Worm (Caenorhabditis elegans) whole organism, L2 larva: ENCODE results near the gene spk-1.

Experiments
- Y55F3AM.14 ChIP-seq: fragments of 200-800 bp; sonication (Bioruptor generic); optimal IDR thresholded peaks from 2 replicates; lab custom pipeline; 2018; ENCODE audit warnings: mild to moderate bottlenecking, missing genetic modification characterization, missing compliant biosample characterization
- ama-1 ChIP-seq: fragments of 150-350 bp; optimal IDR thresholded peaks from 2 replicates; lab custom pipeline; 2018; ENCODE audit warnings: inconsistent platforms
- ceh-82 ChIP-seq: fragments of 150-350 bp; optimal IDR thresholded peaks from 2 replicates; lab custom pipeline; 2014; ENCODE audit warnings: missing biosample characterization, missing genetic modification characterization
- egl-27 ChIP-seq: sonication (generic microtip); optimal IDR thresholded peaks from 3 replicates; lab custom pipeline; 2017; ENCODE audit warnings: missing biosample characterization, missing genetic modification reagents, missing genetic modification characterization
- elt-1 ChIP-seq: fragments of 150-350 bp; optimal IDR thresholded peaks from 2 replicates; lab custom pipeline; 2014; ENCODE audit warnings: missing biosample characterization, missing genetic modification characterization
- fos-1 ChIP-seq: fragments of 150-350 bp; optimal IDR thresholded peaks from 2 replicates; lab custom pipeline; 2014; ENCODE audit warnings: missing biosample characterization, missing genetic modification characterization
- mdl-1 ChIP-seq, 2 experiments: fragments of 150-350 bp in 1 of 2; sonication (generic microtip) in 1 of 2; optimal IDR thresholded peaks; 2 replicates each; lab custom pipeline; 2017; ENCODE audit warnings: missing biosample characterization in 2 of 2, missing genetic modification characterization in 2 of 2
- nhr-10 ChIP-seq: sonication (generic microtip); optimal IDR thresholded peaks from 2 replicates; lab custom pipeline; 2017; ENCODE audit warnings: missing biosample characterization, missing genetic modification characterization
- nhr-6 ChIP-seq: fragments of 150-350 bp; optimal IDR thresholded peaks from 2 replicates; lab custom pipeline; 2014; ENCODE audit warnings: missing biosample characterization, missing genetic modification characterization
- nhr-77 ChIP-seq: fragments of 150-350 bp; optimal IDR thresholded peaks from 2 replicates; lab custom pipeline; 2014; ENCODE audit warnings: missing biosample characterization, missing genetic modification characterization
- snpc-4 ChIP-seq: fragments of 150-350 bp; optimal IDR thresholded peaks from 2 replicates; lab custom pipeline; 2014; ENCODE audit warnings: missing biosample characterization, missing genetic modification characterization
- unc-55 ChIP-seq: fragments of 150-350 bp; sonication (generic microtip); optimal IDR thresholded peaks from 3 replicates; lab custom pipeline; 2014; ENCODE audit warnings: missing biosample characterization, missing genetic modification reagents, missing genetic modification characterization
- unc-62 ChIP-seq: fragments of 150-350 bp; optimal IDR thresholded peaks from 2 replicates; lab custom pipeline; 2014; ENCODE audit warnings: missing biosample characterization, missing genetic modification reagents, missing genetic modification characterization
- ztf-11 ChIP-seq: sonication (generic microtip); optimal IDR thresholded peaks from 2 replicates; lab custom pipeline; 2017; ENCODE audit warnings: missing biosample characterization, missing genetic modification characterization

DNA sequence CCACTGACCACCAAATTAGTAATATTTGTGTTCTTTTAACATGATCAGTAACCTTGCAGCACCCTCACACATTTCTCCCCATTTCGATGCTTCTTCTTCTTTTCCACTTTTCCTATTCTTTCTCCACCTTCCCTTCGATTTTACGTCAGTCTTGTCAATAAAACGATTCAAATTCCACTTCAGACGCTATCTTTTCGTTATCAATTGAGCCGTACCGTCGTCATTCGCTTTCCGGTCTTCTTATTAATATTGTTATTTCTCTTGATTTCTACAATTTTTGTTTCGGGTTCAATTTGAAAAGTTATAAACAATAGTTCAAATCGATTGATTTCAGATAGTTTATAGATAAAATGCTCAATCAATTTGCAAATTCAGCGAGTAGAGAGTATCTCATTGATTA lies 31.0 kb downstream of the spk-1 start:
- TF ChIP-seq nhr-6 (tag; lab: Kevin White, UChicago) (no peak), unc-55 (no peak), elt-1 (no peak), mdl-1 (tag; optimal IDR thresholded peaks at IDR 0.05; lab: Kevin White, UChicago) (no peak), fos-1 (tag; lab: Kevin White, UChicago) (peak; percentile 78), snpc-4 (tag; lab: Kevin White, UChicago) (no peak), nhr-10 (tag; lab: Kevin White, UChicago) (no peak), nhr-77 (tag; lab: Kevin White, UChicago) (no peak), ama-1 (lab: Kevin White, UChicago) (no peak), ceh-82 (tag; lab: Kevin White, UChicago) (no peak), Y55F3AM.14 (GFP tag; lab: Kevin White, UChicago) (no peak), unc-62 (no peak), ztf-11 (tag; lab: Kevin White, UChicago) (no peak), egl-27 (tag; lab: Kevin White, UChicago) (no peak)
